Fruit fly (Drosophila melanogaster) whole organism, pupa: Measurements from ENCODE around the gene Taf9.

Experiments
- CG10348 ChIP-seq: fragments of 200-800 bp; sonication (Bioruptor generic); IDR thresholded peaks from 2 replicates; pipeline ENCODE4 v1.3.6; 2022; ENCODE audit warnings: missing biosample characterization, missing genetic modification characterization
- CG12605 ChIP-seq: fragments of 200-800 bp; sonication (Bioruptor generic); IDR thresholded peaks from 2 replicates; pipeline ENCODE4 v1.3.6; 2022; ENCODE audit warnings: missing biosample characterization, missing genetic modification characterization
- CG13204 ChIP-seq: fragments of 200-800 bp; sonication (Bioruptor generic); optimal IDR thresholded peaks from 2 replicates; lab custom pipeline; 2018; ENCODE audit warnings: missing biosample characterization, mild to moderate bottlenecking, missing genetic modification characterization, moderate library complexity
- CG14655 ChIP-seq: fragments of 200-800 bp; sonication (Bioruptor generic); optimal IDR thresholded peaks from 3 replicates; lab custom pipeline; 2017; ENCODE audit warnings: mild to moderate bottlenecking, missing biosample characterization, missing genetic modification reagents, missing genetic modification characterization
- CG15710 ChIP-seq: fragments of 200-800 bp; sonication (Bioruptor generic); optimal IDR thresholded peaks from 2 replicates; lab custom pipeline; 2018; ENCODE audit warnings: missing biosample characterization, mild to moderate bottlenecking, missing genetic modification characterization, moderate library complexity
- CG17806 ChIP-seq: fragments of 200-800 bp; sonication (Bioruptor generic); optimal IDR thresholded peaks from 2 replicates; lab custom pipeline; 2018; ENCODE audit warnings: missing biosample characterization, mild to moderate bottlenecking, missing genetic modification characterization, moderate library complexity
- CG32121 ChIP-seq: fragments of 200-800 bp; sonication (Bioruptor generic); IDR thresholded peaks from 2 replicates; pipeline ENCODE4 v1.3.6; 2022; ENCODE audit warnings: missing biosample characterization, missing genetic modification characterization
- CG34367 ChIP-seq: fragments of 200-800 bp; sonication (Bioruptor generic); optimal IDR thresholded peaks from 2 replicates; lab custom pipeline; 2018; ENCODE audit warnings: missing biosample characterization, mild to moderate bottlenecking, missing genetic modification characterization
- CG4496 ChIP-seq: fragments of 200-800 bp; sonication (Bioruptor generic); IDR thresholded peaks from 3 replicates; pipeline ENCODE4 v1.3.6; 2022; ENCODE audit warnings: missing biosample characterization, missing genetic modification characterization
- CG8159 ChIP-seq: fragments of 200-800 bp; sonication (Bioruptor generic); optimal IDR thresholded peaks from 3 replicates; lab custom pipeline; 2018; ENCODE audit warnings: missing biosample characterization, mild to moderate bottlenecking, missing genetic modification characterization, moderate library complexity
- CG8301 ChIP-seq: fragments of 200-800 bp; sonication (Bioruptor generic); optimal IDR thresholded peaks from 2 replicates; lab custom pipeline; 2018; ENCODE audit warnings: missing biosample characterization, mild to moderate bottlenecking, missing genetic modification characterization
- CG9948 ChIP-seq: fragments of 200-800 bp; sonication (Bioruptor generic); optimal IDR thresholded peaks from 2 replicates; lab custom pipeline; 2018; ENCODE audit warnings: missing biosample characterization, mild to moderate bottlenecking, missing genetic modification characterization, moderate library complexity
- D1 ChIP-seq: fragments of 200-800 bp; sonication (Bioruptor generic); optimal IDR thresholded peaks from 2 replicates; lab custom pipeline; 2018; ENCODE audit warnings: missing biosample characterization, mild to moderate bottlenecking, missing genetic modification characterization, moderate library complexity
- EcR ChIP-seq: fragments of 200-800 bp; sonication (Bioruptor generic); optimal IDR thresholded peaks from 3 replicates; lab custom pipeline; 2019; ENCODE audit warnings: missing biosample characterization, missing genetic modification characterization, mild to moderate bottlenecking, moderate library complexity, missing genetic modification reagents
- Ets98B ChIP-seq: fragments of 200-800 bp; sonication (Bioruptor generic); IDR thresholded peaks from 2 replicates; pipeline ENCODE4 v1.3.6; 2022; ENCODE audit warnings: missing biosample characterization, missing genetic modification characterization
- Pif1A ChIP-seq: fragments of 200-800 bp; sonication (Bioruptor generic); optimal IDR thresholded peaks from 3 replicates; lab custom pipeline; 2016; ENCODE audit warnings: missing biosample characterization, missing genetic modification characterization
- Pif1B ChIP-seq: fragments of 200-800 bp; sonication (Bioruptor generic); optimal IDR thresholded peaks from 3 replicates; lab custom pipeline; 2016; ENCODE audit warnings: missing biosample characterization, missing genetic modification characterization
- Snoo ChIP-seq: fragments of 200-800 bp; sonication (Bioruptor generic); optimal IDR thresholded peaks from 3 replicates; lab custom pipeline; 2017; ENCODE audit warnings: missing biosample characterization, mild to moderate bottlenecking, missing genetic modification characterization, inconsistent platforms
- fd96Ca ChIP-seq: fragments of 200-800 bp; sonication (Bioruptor generic); IDR thresholded peaks from 3 replicates; pipeline ENCODE4 v1.3.6; 2022; ENCODE audit warnings: missing biosample characterization, missing genetic modification characterization
- gl ChIP-seq: fragments of 200-800 bp; sonication (Bioruptor generic); optimal IDR thresholded peaks from 2 replicates; lab custom pipeline; 2018; ENCODE audit warnings: missing biosample characterization, mild to moderate bottlenecking, missing genetic modification characterization
- rn ChIP-seq: fragments of 200-800 bp; sonication (Bioruptor generic); IDR thresholded peaks from 2 replicates; pipeline ENCODE4 v1.3.6; 2022; ENCODE audit warnings: missing biosample characterization, missing genetic modification characterization

The Taf9 gene

DNA sequence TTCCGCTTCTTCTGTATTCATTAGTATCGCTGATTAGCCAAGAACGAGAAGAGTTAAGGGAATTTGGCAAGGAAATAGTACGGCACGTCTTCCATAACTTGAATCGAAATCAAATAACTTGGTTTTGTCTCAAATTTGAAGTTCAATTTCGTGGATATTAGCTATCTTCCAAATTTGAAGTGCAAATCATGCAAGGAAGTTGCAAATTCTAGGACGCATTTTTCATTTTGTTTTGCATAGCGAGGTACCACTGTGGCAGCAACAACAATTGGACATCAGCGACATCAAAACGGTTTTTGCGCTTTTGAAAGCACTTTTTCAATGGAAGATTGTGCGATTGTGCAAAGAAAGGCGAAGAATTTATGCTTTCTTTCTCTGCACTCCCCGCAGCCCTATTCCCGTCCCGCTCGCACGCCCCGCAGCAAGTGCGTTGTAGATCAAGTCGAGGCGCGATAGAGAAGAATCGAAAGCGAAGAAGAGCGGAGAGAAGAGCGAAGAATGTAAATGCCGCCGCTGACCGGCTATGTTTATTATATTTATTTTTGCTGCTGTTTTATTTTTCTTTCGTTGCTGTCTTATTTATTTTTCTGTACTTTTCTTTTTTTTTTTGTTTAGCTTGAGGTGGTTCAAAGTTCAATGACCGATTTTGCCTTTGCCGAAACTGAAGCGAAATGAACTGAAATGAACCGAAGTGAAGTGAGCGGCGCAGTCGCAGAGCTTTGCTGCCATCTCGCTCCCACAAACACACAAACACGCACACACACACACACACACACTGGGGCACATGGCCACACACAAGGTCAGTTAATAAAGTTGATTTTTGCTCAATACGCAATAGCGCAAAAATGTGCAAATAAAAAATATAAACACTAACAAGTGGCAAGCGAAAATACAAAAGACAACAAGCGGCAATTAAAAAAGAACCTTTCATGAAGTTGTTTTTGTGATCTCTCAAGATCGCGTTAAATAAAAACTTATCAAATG, 39.5 kb downstream of the Taf9 start:
- TF ChIP-seq CG12605 (GFP tag; lab: Robert Waterston, UW) (0 out of 2 replicates have a peak, but pooled peaks have one; percentile 33), fd96Ca (GFP tag; lab: Robert Waterston, UW) (peak; percentile 90), CG9948 (tag; lab: Kevin White, UChicago) (peak; percentile 27), rn (GFP tag; lab: Robert Waterston, UW) (peak; percentile 68), CG34367 (tag; lab: Kevin White, UChicago) (no peak), D1 (tag; lab: Kevin White, UChicago) (no peak), CG8159 (tag; lab: Kevin White, UChicago) (peak; percentile 25), CG15710 (tag; lab: Kevin White, UChicago) (peak; percentile 38), gl (tag; lab: Kevin White, UChicago) (no peak), CG10348 (GFP tag; lab: Robert Waterston, UW) (0 out of 2 replicates have a peak, but pooled peaks have one; percentile 44), CG17806 (tag; lab: Kevin White, UChicago) (peak; percentile 21), CG32121 (peak; percentile 78; the same call in 1 of the 2 replicates), Ets98B (GFP tag; lab: Robert Waterston, UW) (peak; percentile 86), EcR (GFP tag; lab: Kevin White, UChicago) (peak; percentile 81), CG14655 (GFP tag; lab: Kevin White, UChicago) (peak; percentile 62), Pif1B (GFP tag; lab: Kevin White, UChicago) (no peak), Snoo (tag; lab: Kevin White, UChicago) (peak; percentile 53), CG13204 (GFP tag; lab: Kevin White, UChicago) (peak; percentile 66), Pif1A (peak; percentile 9), CG4496 (GFP tag; lab: Robert Waterston, UW) (peak; percentile 89), CG8301 (tag; lab: Kevin White, UChicago) (peak; percentile 67)

dm6 chrX:17882769-17883168, 40.8 kb downstream of the Taf9 start:
- TF ChIP-seq CG34367 (tag; lab: Kevin White, UChicago) (no peak), CG15710 (tag; lab: Kevin White, UChicago) (no peak), fd96Ca (GFP tag; lab: Robert Waterston, UW) (no peak), CG14655 (GFP tag; lab: Kevin White, UChicago) (no peak), CG12605 (GFP tag; lab: Robert Waterston, UW) (no peak), CG13204 (GFP tag; lab: Kevin White, UChicago) (no peak), CG4496 (GFP tag; lab: Robert Waterston, UW) (no peak), Pif1B (GFP tag; lab: Kevin White, UChicago) (no peak), CG32121 (no peak), EcR (GFP tag; lab: Kevin White, UChicago) (no peak), rn (GFP tag; lab: Robert Waterston, UW) (no peak), Pif1A (no peak), D1 (tag; lab: Kevin White, UChicago) (no peak), Ets98B (GFP tag; lab: Robert Waterston, UW) (no peak)

DNA sequence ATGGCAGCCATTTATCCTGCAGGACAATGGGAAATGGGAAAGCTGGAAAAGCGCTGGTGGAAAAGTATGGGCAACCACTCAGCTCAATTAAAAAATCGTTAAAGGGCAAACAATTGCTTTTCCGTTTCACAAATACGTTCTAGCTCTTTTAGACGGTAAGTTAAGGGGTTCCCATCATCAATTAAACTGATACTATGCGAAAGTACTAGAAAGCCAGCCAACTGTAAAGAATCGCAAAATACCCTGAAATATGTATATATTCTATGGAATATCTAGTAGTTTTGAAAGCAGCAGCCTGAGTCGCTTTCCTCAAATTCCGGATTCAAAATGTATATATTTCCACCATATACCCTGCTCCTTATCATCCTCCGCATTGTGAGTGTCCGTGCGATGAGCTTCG, 41.5 kb downstream of the Taf9 start, which contains the start of gene CG12985:
TSS of gene CG12985 (plus strand) at position 301 of the 400 bp plus-strand sequence.
- TF ChIP-seq fd96Ca (GFP tag; lab: Robert Waterston, UW) = no peak
- no peak for TF ChIP-seq CG8159 (tag; lab: Kevin White, UChicago)
- TF ChIP-seq gl (tag; lab: Kevin White, UChicago) = no peak

DNA sequence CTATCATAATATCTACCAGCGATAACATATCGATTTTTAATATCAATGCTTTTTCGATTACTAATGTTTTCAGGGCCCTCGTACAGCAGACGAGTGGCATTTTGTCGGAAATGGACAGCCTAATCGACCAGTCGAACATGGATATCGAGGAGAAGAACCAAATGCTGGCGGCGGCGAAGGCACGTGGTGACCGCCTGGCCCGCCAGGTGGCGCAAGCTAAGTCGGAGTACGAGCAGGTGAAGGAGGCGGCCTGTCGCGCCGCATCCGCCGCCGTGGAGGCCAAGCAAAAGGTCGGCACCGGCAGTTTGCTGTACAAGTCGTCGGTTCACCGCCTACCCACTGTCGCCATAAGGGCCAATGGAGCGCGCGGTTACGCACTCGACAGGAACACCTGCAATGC, 42.6 kb downstream of the Taf9 start:
- TF ChIP-seq CG4496 (GFP tag; lab: Robert Waterston, UW) = 0 out of 3 replicates have a peak, but pooled peaks have one; percentile 12
- TF ChIP-seq CG14655 (GFP tag; lab: Kevin White, UChicago) = no peak
- no peak for TF ChIP-seq rn (GFP tag; lab: Robert Waterston, UW)
- TF ChIP-seq fd96Ca (GFP tag; lab: Robert Waterston, UW) = no peak
- TF ChIP-seq Snoo (tag; lab: Kevin White, UChicago) = no peak
- TF ChIP-seq, all 21 proteins: peak for 1

- no peak for TF ChIP-seq CG14655 (GFP tag; lab: Kevin White, UChicago)
- no peak for TF ChIP-seq CG8159 (tag; lab: Kevin White, UChicago)
- peak; percentile 37 for TF ChIP-seq EcR (GFP tag; lab: Kevin White, UChicago)
- no peak for TF ChIP-seq CG15710 (tag; lab: Kevin White, UChicago)
- TF ChIP-seq rn (GFP tag; lab: Robert Waterston, UW) = no peak
Observed at dm6 chrX:17885295-17885694, 43.3 kb downstream of the Taf9 start.

dm6 chrX:17886107-17886448, 44.1 kb downstream of the Taf9 start:
- TF ChIP-seq CG8301 (tag; lab: Kevin White, UChicago) (no peak), CG12605 (GFP tag; lab: Robert Waterston, UW) (no peak), Pif1B (GFP tag; lab: Kevin White, UChicago) (no peak), CG8159 (tag; lab: Kevin White, UChicago) (no peak), CG32121 (no peak), EcR (GFP tag; lab: Kevin White, UChicago) (no peak), CG15710 (tag; lab: Kevin White, UChicago) (no peak)
